Fruit fly (Drosophila melanogaster): ENCODE results near the gene CG15258.

dm6 chr2L:15330641-15331040 lies 30.8 kb downstream of the CG15258 start:
- TF ChIP-seq CG12768 (GFP tag; optimal IDR thresholded peaks at IDR 0.05) = no peak
- no peak for TF ChIP-seq tj (GFP tag; optimal IDR thresholded peaks at IDR 0.05)
- TF ChIP-seq CG7101 (tag; optimal IDR thresholded peaks at IDR 0.05) = no peak
- no peak for TF ChIP-seq Mnt (GFP tag; optimal IDR thresholded peaks at IDR 0.05)
- no peak for TF ChIP-seq toe (GFP tag; optimal IDR thresholded peaks at IDR 0.05)
- TF ChIP-seq cnc (optimal IDR thresholded peaks at IDR 0.05) = no peak
- TF ChIP-seq Crg-1 (GFP tag; optimal IDR thresholded peaks at IDR 0.05) = no peak
